Fruit fly (Drosophila melanogaster) whole organism, embryonic: ENCODE results near the gene CG13081.

ENCODE experiments used
- ATbp ChIP-seq: fragments of 200-800 bp; sonication (Bioruptor generic); optimal IDR thresholded peaks from 2 replicates; lab custom pipeline; 2017; ENCODE audit warnings: missing biosample characterization, mild to moderate bottlenecking, missing genetic modification characterization, missing genetic modification reagents
- Ada2b ChIP-seq: fragments of 200-800 bp; sonication (Bioruptor generic); IDR thresholded peaks from 2 replicates; pipeline ENCODE4 v1.3.6; 2022; ENCODE audit warnings: missing biosample characterization, missing genetic modification characterization
- CG10209 ChIP-seq: fragments of 200-800 bp; sonication (Bioruptor generic); optimal IDR thresholded peaks from 3 replicates; lab custom pipeline; 2017; ENCODE audit warnings: missing biosample characterization, mild to moderate bottlenecking, missing genetic modification characterization, missing genetic modification reagents
- CG10462 ChIP-seq: fragments of 200-800 bp; sonication (Bioruptor generic); optimal IDR thresholded peaks from 2 replicates; lab custom pipeline; 2016; ENCODE audit warnings: missing biosample characterization, missing genetic modification characterization
- CG10979 ChIP-seq: fragments of 200-800 bp; sonication (Bioruptor generic); optimal IDR thresholded peaks from 2 replicates; lab custom pipeline; 2018; ENCODE audit warnings: missing biosample characterization, mild to moderate bottlenecking, missing genetic modification characterization, moderate library complexity
- CG11456 ChIP-seq: fragments of 200-800 bp; sonication (Bioruptor generic); IDR thresholded peaks from 3 replicates; pipeline ENCODE4 v1.3.6; 2022; ENCODE audit warnings: missing biosample characterization, missing genetic modification characterization
- CG12744 ChIP-seq: fragments of 200-800 bp; sonication (Bioruptor generic); optimal IDR thresholded peaks from 2 replicates; lab custom pipeline; 2016; ENCODE audit warnings: missing biosample characterization, missing genetic modification characterization
- CG13624 ChIP-seq: fragments of 200-800 bp; sonication (Bioruptor generic); optimal IDR thresholded peaks from 2 replicates; lab custom pipeline; 2016; ENCODE audit warnings: missing biosample characterization, missing genetic modification characterization
- CG13775 ChIP-seq: fragments of 200-800 bp; sonication (Bioruptor generic); optimal IDR thresholded peaks from 3 replicates; lab custom pipeline; 2017; ENCODE audit warnings: missing biosample characterization, mild to moderate bottlenecking, missing genetic modification characterization
- CG14441 ChIP-seq: fragments of 200-800 bp; sonication (Bioruptor generic); IDR thresholded peaks from 2 replicates; pipeline ENCODE4 v1.3.6; 2022; ENCODE audit warnings: missing biosample characterization, missing genetic modification characterization
- CG15269 ChIP-seq: fragments of 200-800 bp; sonication (Bioruptor generic); optimal IDR thresholded peaks from 2 replicates; lab custom pipeline; 2018; ENCODE audit warnings: missing biosample characterization, mild to moderate bottlenecking, missing genetic modification characterization, moderate library complexity
- CG1529 ChIP-seq: fragments of 200-800 bp; sonication (Bioruptor generic); optimal IDR thresholded peaks from 3 replicates; lab custom pipeline; 2018; ENCODE audit warnings: missing biosample characterization, missing genetic modification characterization
- CG1647 ChIP-seq: fragments of 200-800 bp; sonication (Bioruptor generic); optimal IDR thresholded peaks from 3 replicates; lab custom pipeline; 2016; ENCODE audit warnings: missing biosample characterization, missing genetic modification characterization
- CG16779 ChIP-seq: fragments of 200-800 bp; sonication (Bioruptor generic); IDR thresholded peaks from 2 replicates; pipeline ENCODE4 v1.3.6; 2022; ENCODE audit warnings: missing biosample characterization, missing genetic modification characterization
- CG18262 ChIP-seq: fragments of 200-800 bp; optimal IDR thresholded peaks from 3 replicates; lab custom pipeline; 2019; ENCODE audit warnings: missing biosample characterization, mild to moderate bottlenecking, missing genetic modification characterization, moderate library complexity
- CG33557 ChIP-seq: fragments of 200-800 bp; sonication (Bioruptor generic); optimal IDR thresholded peaks from 2 replicates; lab custom pipeline; 2019; ENCODE audit warnings: missing biosample characterization, mild to moderate bottlenecking, missing genetic modification characterization, moderate library complexity
- CG3847 ChIP-seq: fragments of 200-800 bp; sonication (Bioruptor generic); IDR thresholded peaks from 2 replicates; pipeline ENCODE4 v1.3.6; 2022; ENCODE audit warnings: missing biosample characterization, missing genetic modification characterization
- CG6683 ChIP-seq: fragments of 200-800 bp; sonication (Bioruptor generic); optimal IDR thresholded peaks from 2 replicates; lab custom pipeline; 2017; ENCODE audit warnings: missing biosample characterization, mild to moderate bottlenecking, missing genetic modification characterization, missing genetic modification reagents
- CG6854 ChIP-seq: fragments of 200-800 bp; sonication (Bioruptor generic); optimal IDR thresholded peaks from 3 replicates; lab custom pipeline; 2017; ENCODE audit warnings: missing biosample characterization, mild to moderate bottlenecking, missing genetic modification characterization
- CG7928 ChIP-seq: fragments of 200-800 bp; sonication (Bioruptor generic); optimal IDR thresholded peaks from 2 replicates; lab custom pipeline; 2017; ENCODE audit warnings: missing biosample characterization, mild to moderate bottlenecking, missing genetic modification characterization
- CG8944 ChIP-seq: fragments of 200-800 bp; sonication (Bioruptor generic); optimal IDR thresholded peaks from 3 replicates; lab custom pipeline; 2016; ENCODE audit warnings: missing biosample characterization, missing genetic modification characterization
- Dp ChIP-seq: fragments of 200-800 bp; sonication (Bioruptor generic); optimal IDR thresholded peaks from 2 replicates; lab custom pipeline; 2018; ENCODE audit warnings: missing biosample characterization, mild to moderate bottlenecking, missing genetic modification characterization, moderate library complexity
- Eip74EF ChIP-seq, 2 experiments: fragments of 200-800 bp in 1 of 2; fragments of >200 bp in 1 of 2; sonication (Bioruptor generic) in 1 of 2; optimal IDR thresholded peaks; 2 replicates each; lab custom pipeline; 2017 to 2019; ENCODE audit warnings: missing biosample characterization in 2 of 2, missing genetic modification characterization in 2 of 2, mild to moderate bottlenecking in 1 of 2, moderate library complexity in 1 of 2
- Fer3 ChIP-seq: fragments of 200-800 bp; sonication (Bioruptor generic); optimal IDR thresholded peaks from 2 replicates; lab custom pipeline; 2018; ENCODE audit warnings: missing biosample characterization, mild to moderate bottlenecking, missing genetic modification characterization, moderate library complexity
- HmgZ ChIP-seq: fragments of 200-800 bp; sonication (Bioruptor generic); optimal IDR thresholded peaks from 2 replicates; lab custom pipeline; 2018; ENCODE audit warnings: missing biosample characterization, mild to moderate bottlenecking, missing genetic modification characterization
- Hr3 ChIP-seq: fragments of 200-800 bp; sonication (Bioruptor generic); optimal IDR thresholded peaks from 3 replicates; lab custom pipeline; 2016; ENCODE audit warnings: missing biosample characterization, missing genetic modification characterization
- Hr39 ChIP-seq: fragments of >200 bp; optimal IDR thresholded peaks from 2 replicates; lab custom pipeline; 2017
- Lhr ChIP-seq: fragments of 200-800 bp; sonication (Bioruptor generic); optimal IDR thresholded peaks from 3 replicates; lab custom pipeline; 2017; ENCODE audit warnings: mild to moderate bottlenecking, missing biosample characterization, missing genetic modification reagents, missing genetic modification characterization
- Lim3 ChIP-seq: fragments of 200-800 bp; sonication (Bioruptor generic); IDR thresholded peaks from 2 replicates; pipeline ENCODE4 v1.3.6; 2022; ENCODE audit warnings: missing biosample characterization, missing genetic modification characterization
- MESR4 ChIP-seq: fragments of 200-800 bp; sonication (Bioruptor generic); optimal IDR thresholded peaks from 2 replicates; lab custom pipeline; 2018; ENCODE audit warnings: missing biosample characterization, mild to moderate bottlenecking, missing genetic modification characterization, moderate library complexity
- Meics ChIP-seq: fragments of 200-800 bp; sonication (Bioruptor generic); optimal IDR thresholded peaks from 2 replicates; lab custom pipeline; 2017; ENCODE audit warnings: missing biosample characterization, mild to moderate bottlenecking, missing genetic modification characterization
- Mes4 ChIP-seq: fragments of 200-800 bp; sonication (Bioruptor generic); optimal IDR thresholded peaks from 2 replicates; lab custom pipeline; 2016; ENCODE audit warnings: missing biosample characterization, missing genetic modification characterization
- Nf-YC ChIP-seq: fragments of 200-800 bp; optimal IDR thresholded peaks from 3 replicates; lab custom pipeline; 2019; ENCODE audit warnings: missing biosample characterization, mild to moderate bottlenecking, missing genetic modification characterization, moderate library complexity
- Side ChIP-seq: fragments of 200-800 bp; sonication (Bioruptor generic); optimal IDR thresholded peaks from 2 replicates; lab custom pipeline; 2016; ENCODE audit warnings: missing biosample characterization, missing genetic modification characterization
- Trl ChIP-seq, 3 experiments: fragments of >200 bp in 2 of 3; fragments of 200-800 bp in 1 of 3; sonication (Bioruptor generic) in 1 of 3; optimal IDR thresholded peaks; 2 replicates in 1 of 3; 3 replicates in 2 of 3; lab custom pipeline; 2016 to 2017; ENCODE audit warnings: missing biosample characterization in 1 of 3, missing genetic modification characterization in 1 of 3
- bigmax ChIP-seq: fragments of 200-800 bp; sonication (Bioruptor generic); optimal IDR thresholded peaks from 2 replicates; lab custom pipeline; 2018; ENCODE audit warnings: missing biosample characterization, mild to moderate bottlenecking, missing genetic modification characterization
- ci ChIP-seq: fragments of 200-800 bp; sonication (Bioruptor generic); IDR thresholded peaks from 3 replicates; pipeline ENCODE4 v1.3.6; 2022; ENCODE audit warnings: missing biosample characterization, missing genetic modification characterization
- da ChIP-seq: fragments of 200-800 bp; sonication (Bioruptor generic); optimal IDR thresholded peaks from 2 replicates; lab custom pipeline; 2016; ENCODE audit warnings: missing biosample characterization, missing genetic modification characterization
- eyg ChIP-seq: fragments of 200-800 bp; sonication (Bioruptor generic); optimal IDR thresholded peaks from 3 replicates; lab custom pipeline; 2016; ENCODE audit warnings: missing biosample characterization, missing genetic modification characterization
- gem ChIP-seq: fragments of 200-800 bp; sonication (Bioruptor generic); optimal IDR thresholded peaks from 2 replicates; lab custom pipeline; 2019; ENCODE audit warnings: missing biosample characterization, mild to moderate bottlenecking, missing genetic modification characterization, moderate library complexity
- ind ChIP-seq: fragments of 200-800 bp; sonication (Bioruptor generic); optimal IDR thresholded peaks from 3 replicates; lab custom pipeline; 2016; ENCODE audit warnings: missing biosample characterization, missing genetic modification characterization
- jigr1 ChIP-seq: fragments of 200-800 bp; sonication (Bioruptor generic); IDR thresholded peaks from 3 replicates; pipeline ENCODE4 v1.3.6; 2022; ENCODE audit warnings: missing biosample characterization, missing genetic modification characterization
- lab ChIP-seq: fragments of 200-800 bp; sonication (Bioruptor generic); optimal IDR thresholded peaks from 3 replicates; lab custom pipeline; 2017; ENCODE audit warnings: missing biosample characterization, missing genetic modification characterization, mild to moderate bottlenecking, moderate library complexity, missing genetic modification reagents
- nerfin-1 ChIP-seq: fragments of 200-800 bp; sonication (Bioruptor generic); optimal IDR thresholded peaks from 3 replicates; lab custom pipeline; 2019; ENCODE audit warnings: missing biosample characterization, mild to moderate bottlenecking, missing genetic modification characterization, moderate library complexity
- nmo ChIP-seq: fragments of 200-800 bp; sonication (Bioruptor generic); optimal IDR thresholded peaks from 2 replicates; lab custom pipeline; 2018; ENCODE audit warnings: missing biosample characterization, mild to moderate bottlenecking, missing genetic modification characterization, moderate library complexity
- oc ChIP-seq: fragments of 200-800 bp; sonication (Bioruptor generic); optimal IDR thresholded peaks from 2 replicates; lab custom pipeline; 2018; ENCODE audit warnings: missing biosample characterization, mild to moderate bottlenecking, missing genetic modification characterization, moderate library complexity
- onecut ChIP-seq: fragments of 200-800 bp; sonication (Bioruptor generic); IDR thresholded peaks from 2 replicates; pipeline ENCODE4 v1.3.6; 2022; ENCODE audit warnings: missing biosample characterization, missing genetic modification characterization
- seq ChIP-seq: fragments of 200-800 bp; sonication (Bioruptor generic); IDR thresholded peaks from 2 replicates; pipeline ENCODE4 v1.3.6; 2022; ENCODE audit warnings: missing biosample characterization, missing genetic modification characterization
- sug ChIP-seq: fragments of 200-800 bp; optimal IDR thresholded peaks from 2 replicates; lab custom pipeline; 2019; ENCODE audit warnings: missing biosample characterization, mild to moderate bottlenecking, missing genetic modification characterization, moderate library complexity
- wek ChIP-seq: fragments of 200-800 bp; sonication (Bioruptor generic); optimal IDR thresholded peaks from 3 replicates; lab custom pipeline; 2018; ENCODE audit warnings: missing biosample characterization, mild to moderate bottlenecking, missing genetic modification characterization, moderate library complexity

Gene CG13081

dm6 chr2L:19533247-19533646 is 7.2 kb upstream of the CG13081 start, which contains the start of gene CG33116 (continued):
- peak; percentile 80 for TF ChIP-seq Side (GFP tag; lab: Kevin White, UChicago)
- peak; percentile 73 for TF ChIP-seq CG1647 (GFP tag; lab: Kevin White, UChicago)
- peak; percentile 81 for TF ChIP-seq onecut (GFP tag; lab: Robert Waterston, UW)
- peak; percentile 78 for TF ChIP-seq seq (GFP tag; lab: Robert Waterston, UW)
- TF ChIP-seq CG11456 (GFP tag; lab: Robert Waterston, UW), result peak; percentile 85
- TF ChIP-seq CG10209 (GFP tag; lab: Kevin White, UChicago), result peak; percentile 76
- peak; percentile 44 for TF ChIP-seq Lhr (GFP tag; lab: Kevin White, UChicago)
- TF ChIP-seq sug (tag; lab: Kevin White, UChicago), result peak; percentile 60
- TF ChIP-seq Mes4, result peak; percentile 53
- TF ChIP-seq bigmax (GFP tag; lab: Kevin White, UChicago), result peak; percentile 5
- peak in 1 of 2 experiments; percentile 53 for TF ChIP-seq Eip74EF (GFP tag; optimal IDR thresholded peaks at IDR 0.05; lab: Kevin White, UChicago)
- TF ChIP-seq CG16779, result peak; percentile 87
- peak; percentile 50 for TF ChIP-seq oc (tag; lab: Kevin White, UChicago)
- TF ChIP-seq Meics (GFP tag; lab: Kevin White, UChicago), result peak; percentile 82
- TF ChIP-seq CG18262 (tag; lab: Kevin White, UChicago), result peak; percentile 87
- peak; percentile 81 for TF ChIP-seq CG33557 (GFP tag; lab: Kevin White, UChicago)
- peak; percentile 85 for TF ChIP-seq CG13624
- peak; percentile 71 for TF ChIP-seq CG14441 (GFP tag; lab: Robert Waterston, UW)
- TF ChIP-seq CG13775, result peak; percentile 74
- peak; percentile 85 for TF ChIP-seq gem (tag; lab: Kevin White, UChicago)
- TF ChIP-seq wek (GFP tag; lab: Kevin White, UChicago), result peak; percentile 54
- peak; percentile 71 for TF ChIP-seq CG12744 (GFP tag; lab: Kevin White, UChicago)
- TF ChIP-seq jigr1 (GFP tag; lab: Robert Waterston, UW), result no peak
- TF ChIP-seq ATbp (GFP tag; lab: Kevin White, UChicago), result peak; percentile 75
- TF ChIP-seq Hr3 (GFP tag; lab: Kevin White, UChicago), result peak; percentile 82
- peak; percentile 84 for TF ChIP-seq CG10979 (tag; lab: Kevin White, UChicago)
- peak; percentile 70 for TF ChIP-seq da (GFP tag; lab: Kevin White, UChicago)
- peak; percentile 85 for TF ChIP-seq ind (GFP tag; lab: Kevin White, UChicago)
- peak; percentile 78 for TF ChIP-seq Fer3 (tag; lab: Kevin White, UChicago)
- TF ChIP-seq Trl (optimal IDR thresholded peaks at IDR 0.05; lab: Kevin White, UChicago), result no peak
- TF ChIP-seq Trl (GFP tag; optimal IDR thresholded peaks at IDR 0.05; lab: Kevin White, UChicago), result peak; percentile 88
- TF ChIP-seq Hr39 (lab: Kevin White, UChicago), result peak; percentile 68
- peak; percentile 90 for TF ChIP-seq lab
- peak; percentile 83 for TF ChIP-seq CG3847 (GFP tag; lab: Robert Waterston, UW)
- no peak for TF ChIP-seq Lim3 (GFP tag; lab: Robert Waterston, UW)
- peak; percentile 92 for TF ChIP-seq ci (GFP tag; lab: Robert Waterston, UW)
- TF ChIP-seq CG6854, result peak; percentile 41
- peak; percentile 51 for TF ChIP-seq Nf-YC
- TF ChIP-seq HmgZ (tag; lab: Kevin White, UChicago), result peak; percentile 89
- peak; percentile 56 for TF ChIP-seq CG10462
- no peak for TF ChIP-seq CG7928
- peak; percentile 76 for TF ChIP-seq CG1529 (GFP tag; lab: Kevin White, UChicago)
- TF ChIP-seq nmo (GFP tag; lab: Kevin White, UChicago), result peak; percentile 83
- TF ChIP-seq CG6683 (GFP tag; lab: Kevin White, UChicago), result peak; percentile 30
- peak; percentile 47 for TF ChIP-seq Dp
- TF ChIP-seq CG8944, result peak; percentile 87
- peak; percentile 80 for TF ChIP-seq nerfin-1 (tag; lab: Kevin White, UChicago)
- peak; percentile 47 for TF ChIP-seq eyg (GFP tag; lab: Kevin White, UChicago)
- TF ChIP-seq MESR4 (GFP tag; lab: Kevin White, UChicago), result peak; percentile 57
- TF ChIP-seq CG15269 (tag; lab: Kevin White, UChicago), result peak; percentile 80
- peak; percentile 59; the same call in 1 of the 2 replicates for TF ChIP-seq Ada2b (GFP tag; lab: Robert Waterston, UW)
